Fruit fly (Drosophila melanogaster) whole organism, embryonic: ENCODE results near the gene Pex16.

Experiments
- ATbp ChIP-seq: fragments of 200-800 bp; sonication (Bioruptor generic); optimal IDR thresholded peaks from 2 replicates; lab custom pipeline; 2017; ENCODE audit warnings: missing biosample characterization, mild to moderate bottlenecking, missing genetic modification characterization, missing genetic modification reagents
- Abd-B ChIP-seq: fragments of 200-800 bp; sonication (Bioruptor generic); optimal IDR thresholded peaks from 2 replicates; lab custom pipeline; 2018; ENCODE audit warnings: missing biosample characterization, mild to moderate bottlenecking, missing genetic modification characterization, moderate library complexity
- Asciz ChIP-seq: fragments of 200-800 bp; sonication (Bioruptor generic); optimal IDR thresholded peaks from 2 replicates; lab custom pipeline; 2017; ENCODE audit warnings: missing biosample characterization, mild to moderate bottlenecking, missing genetic modification characterization, missing genetic modification reagents
- Atf3 ChIP-seq: fragments of 200-800 bp; sonication (Bioruptor generic); optimal IDR thresholded peaks from 3 replicates; lab custom pipeline; 2016; ENCODE audit warnings: missing biosample characterization, missing genetic modification characterization
- Awh ChIP-seq: fragments of 200-800 bp; sonication (Bioruptor generic); IDR thresholded peaks from 2 replicates; pipeline ENCODE4, ENCODE4 v1.3.6; 2022; ENCODE audit warnings: missing biosample characterization, missing genetic modification characterization
- Bgb ChIP-seq: fragments of 200-800 bp; sonication (Bioruptor generic); IDR thresholded peaks from 2 replicates; pipeline ENCODE4 v1.3.6; 2022; ENCODE audit warnings: missing biosample characterization, missing genetic modification characterization; ENCODE audit not compliant: partially characterized antibody
- BtbVII ChIP-seq: fragments of 200-800 bp; sonication (Bioruptor generic); optimal IDR thresholded peaks from 3 replicates; lab custom pipeline; 2017; ENCODE audit warnings: missing biosample characterization, mild to moderate bottlenecking, missing genetic modification characterization
- CG10209 ChIP-seq: fragments of 200-800 bp; sonication (Bioruptor generic); optimal IDR thresholded peaks from 3 replicates; lab custom pipeline; 2017; ENCODE audit warnings: missing biosample characterization, mild to moderate bottlenecking, missing genetic modification characterization, missing genetic modification reagents
- CG10431 ChIP-seq: fragments of 200-800 bp; sonication (Bioruptor generic); optimal IDR thresholded peaks from 3 replicates; lab custom pipeline; 2018; ENCODE audit warnings: missing biosample characterization, mild to moderate bottlenecking, missing genetic modification characterization
- CG10565 ChIP-seq: fragments of 200-800 bp; sonication (Bioruptor generic); optimal IDR thresholded peaks from 3 replicates; lab custom pipeline; 2016; ENCODE audit warnings: missing biosample characterization, mild to moderate bottlenecking, missing genetic modification characterization
- CG10979 ChIP-seq: fragments of 200-800 bp; sonication (Bioruptor generic); optimal IDR thresholded peaks from 2 replicates; lab custom pipeline; 2018; ENCODE audit warnings: missing biosample characterization, mild to moderate bottlenecking, missing genetic modification characterization, moderate library complexity
- CG11723 ChIP-seq: fragments of 200-800 bp; sonication (Bioruptor generic); optimal IDR thresholded peaks from 2 replicates; lab custom pipeline; 2017; ENCODE audit warnings: missing biosample characterization, mild to moderate bottlenecking, missing genetic modification characterization
- CG12071 ChIP-seq: fragments of 200-800 bp; sonication (Bioruptor generic); optimal IDR thresholded peaks from 3 replicates; lab custom pipeline; 2018; ENCODE audit warnings: missing biosample characterization, mild to moderate bottlenecking, missing genetic modification characterization
- CG13424 ChIP-seq: fragments of 200-800 bp; sonication (Bioruptor generic); optimal IDR thresholded peaks from 2 replicates; lab custom pipeline; 2019; ENCODE audit warnings: missing biosample characterization, mild to moderate bottlenecking, missing genetic modification characterization, moderate library complexity
- CG15479 ChIP-seq: fragments of 200-800 bp; sonication (Bioruptor generic); optimal IDR thresholded peaks from 3 replicates; lab custom pipeline; 2019; ENCODE audit warnings: missing biosample characterization, mild to moderate bottlenecking, missing genetic modification characterization, moderate library complexity
- CG15514 ChIP-seq: fragments of 200-800 bp; sonication (Bioruptor generic); optimal IDR thresholded peaks from 3 replicates; lab custom pipeline; 2017; ENCODE audit warnings: missing biosample characterization, missing genetic modification characterization, mild to moderate bottlenecking, moderate library complexity, missing genetic modification reagents
- CG17328 ChIP-seq: fragments of 200-800 bp; sonication (Bioruptor generic); IDR thresholded peaks from 2 replicates; pipeline ENCODE4 v1.3.6; 2022; ENCODE audit warnings: missing biosample characterization, missing genetic modification characterization
- CG30431 ChIP-seq: fragments of 200-800 bp; sonication (Bioruptor generic); optimal IDR thresholded peaks from 2 replicates; lab custom pipeline; 2017; ENCODE audit warnings: missing biosample characterization, missing genetic modification characterization
- CG31224 ChIP-seq: fragments of 200-800 bp; sonication (Bioruptor generic); IDR thresholded peaks from 2 replicates; pipeline ENCODE4 v1.3.6; 2022; ENCODE audit warnings: missing biosample characterization, missing genetic modification characterization
- CG32772 ChIP-seq: fragments of 200-800 bp; sonication (Bioruptor generic); IDR thresholded peaks from 2 replicates; pipeline ENCODE4 v1.3.6; 2022; ENCODE audit warnings: missing biosample characterization, missing genetic modification characterization
- CG3838 ChIP-seq: fragments of 200-800 bp; sonication (Bioruptor generic); optimal IDR thresholded peaks from 3 replicates; lab custom pipeline; 2016; ENCODE audit warnings: missing biosample characterization, missing genetic modification characterization
- CG3847 ChIP-seq: fragments of 200-800 bp; sonication (Bioruptor generic); IDR thresholded peaks from 2 replicates; pipeline ENCODE4 v1.3.6; 2022; ENCODE audit warnings: missing biosample characterization, missing genetic modification characterization
- CG7271 ChIP-seq: fragments of 200-800 bp; sonication (Bioruptor generic); optimal IDR thresholded peaks from 2 replicates; lab custom pipeline; 2018; ENCODE audit warnings: missing biosample characterization, mild to moderate bottlenecking, missing genetic modification characterization, moderate library complexity
- Dp ChIP-seq: fragments of 200-800 bp; sonication (Bioruptor generic); optimal IDR thresholded peaks from 2 replicates; lab custom pipeline; 2018; ENCODE audit warnings: missing biosample characterization, mild to moderate bottlenecking, missing genetic modification characterization, moderate library complexity
- Med ChIP-seq: fragments of 200-800 bp; sonication (Bioruptor generic); peaks from one replicate; lab custom pipeline; 2016; ENCODE audit warnings: missing biosample characterization, missing genetic modification characterization, mild to moderate bottlenecking, inconsistent platforms, moderate library complexity
- Opbp ChIP-seq: fragments of 200-800 bp; sonication (Bioruptor generic); IDR thresholded peaks from 3 replicates; pipeline ENCODE4 v1.3.6; 2022; ENCODE audit warnings: missing biosample characterization, missing genetic modification characterization; ENCODE audit not compliant: partially characterized antibody
- Rfx ChIP-seq: fragments of 200-800 bp; sonication (Bioruptor generic); IDR thresholded peaks from 2 replicates; pipeline ENCODE4 v1.3.6; 2022; ENCODE audit warnings: missing biosample characterization, missing genetic modification characterization
- Xrp1 ChIP-seq: fragments of 200-800 bp; sonication (Bioruptor generic); IDR thresholded peaks from 2 replicates; pipeline ENCODE4 v1.3.6; 2022; ENCODE audit warnings: missing biosample characterization, missing genetic modification characterization
- amos ChIP-seq: fragments of 200-800 bp; sonication (Bioruptor generic); IDR thresholded peaks from 2 replicates; pipeline ENCODE4 v1.3.6; 2022; ENCODE audit warnings: missing biosample characterization, missing genetic modification characterization; ENCODE audit not compliant: partially characterized antibody
- bowl ChIP-seq: fragments of 200-800 bp; sonication (Bioruptor generic); IDR thresholded peaks from 2 replicates; pipeline ENCODE4 v1.3.6; 2022; ENCODE audit warnings: missing biosample characterization, missing genetic modification characterization
- cg ChIP-seq: fragments of 200-800 bp; sonication (Bioruptor generic); optimal IDR thresholded peaks from 3 replicates; lab custom pipeline; 2019; ENCODE audit warnings: missing biosample characterization, mild to moderate bottlenecking, missing genetic modification characterization, moderate library complexity
- chinmo ChIP-seq: fragments of 200-800 bp; sonication (Bioruptor generic); IDR thresholded peaks from 4 replicates; pipeline ENCODE4 v1.3.6; 2022; ENCODE audit warnings: missing biosample characterization, missing genetic modification characterization; ENCODE audit not compliant: partially characterized antibody
- fd96Cb ChIP-seq: fragments of 200-800 bp; sonication (Bioruptor generic); optimal IDR thresholded peaks from 2 replicates; lab custom pipeline; 2018; ENCODE audit warnings: missing biosample characterization, mild to moderate bottlenecking, missing genetic modification characterization, moderate library complexity
- gt ChIP-seq: fragments of 200-800 bp; sonication (Bioruptor generic); IDR thresholded peaks from 2 replicates; pipeline ENCODE4 v1.3.6; 2022; ENCODE audit warnings: missing biosample characterization, missing genetic modification characterization
- h ChIP-seq: fragments of >200 bp; optimal IDR thresholded peaks from 2 replicates; lab custom pipeline; 2017
- hb ChIP-seq: fragments of 200-800 bp; sonication (Bioruptor generic); IDR thresholded peaks from 3 replicates; pipeline ENCODE4 v1.3.6; 2022; ENCODE audit warnings: missing biosample characterization, missing genetic modification characterization; ENCODE audit not compliant: partially characterized antibody
- kah ChIP-seq: fragments of 200-800 bp; sonication (Bioruptor generic); optimal IDR thresholded peaks from 2 replicates; lab custom pipeline; 2018; ENCODE audit warnings: missing biosample characterization, mild to moderate bottlenecking, missing genetic modification characterization
- klu ChIP-seq: fragments of 200-800 bp; sonication (Bioruptor generic); IDR thresholded peaks from 2 replicates; pipeline ENCODE4 v1.3.6; 2022; ENCODE audit warnings: missing biosample characterization, missing genetic modification characterization
- lmd ChIP-seq: fragments of 200-800 bp; sonication (Bioruptor generic); IDR thresholded peaks from 2 replicates; pipeline ENCODE4 v1.3.6; 2022; ENCODE audit warnings: missing biosample characterization, missing genetic modification characterization
- luna ChIP-seq: fragments of 200-800 bp; sonication (Bioruptor generic); optimal IDR thresholded peaks from 2 replicates; lab custom pipeline; 2016; ENCODE audit warnings: missing biosample characterization, missing genetic modification characterization
- nmo ChIP-seq: fragments of 200-800 bp; sonication (Bioruptor generic); optimal IDR thresholded peaks from 2 replicates; lab custom pipeline; 2018; ENCODE audit warnings: missing biosample characterization, mild to moderate bottlenecking, missing genetic modification characterization, moderate library complexity
- odd ChIP-seq: fragments of 200-800 bp; sonication (Bioruptor generic); optimal IDR thresholded peaks from 2 replicates; lab custom pipeline; 2017; ENCODE audit warnings: missing biosample characterization, mild to moderate bottlenecking, missing genetic modification characterization
- peb ChIP-seq: fragments of 200-800 bp; sonication (Bioruptor generic); IDR thresholded peaks from 2 replicates; pipeline ENCODE4 v1.3.6; 2022; ENCODE audit warnings: missing biosample characterization, missing genetic modification characterization
- pfk ChIP-seq: fragments of 200-800 bp; sonication (Bioruptor generic); optimal IDR thresholded peaks from 2 replicates; lab custom pipeline; 2018; ENCODE audit warnings: missing biosample characterization, mild to moderate bottlenecking, missing genetic modification characterization, moderate library complexity
- pnt ChIP-seq: fragments of 200-800 bp; sonication (Bioruptor generic); optimal IDR thresholded peaks from 3 replicates; lab custom pipeline; 2016; ENCODE audit warnings: missing biosample characterization, missing genetic modification characterization
- prd ChIP-seq, 3 experiments: fragments of >200 bp in 2 of 3; fragments of 200-800 bp in 1 of 3; sonication (Bioruptor generic) in 1 of 3; optimal IDR thresholded peaks in 2 of 3; IDR thresholded peaks in 1 of 3; 2 replicates in 2 of 3; 3 replicates in 1 of 3; pipeline versions ENCODE4 v1.3.6 to Lab custom; 2017 to 2022; ENCODE audit warnings: missing biosample characterization in 1 of 3, missing genetic modification characterization in 1 of 3
- sens ChIP-seq: fragments of 200-800 bp; sonication (Bioruptor generic); peaks from one replicate; lab custom pipeline; 2016; ENCODE audit warnings: missing biosample characterization, missing genetic modification characterization
- sob ChIP-seq: fragments of 200-800 bp; sonication (Bioruptor generic); IDR thresholded peaks from 2 replicates; pipeline ENCODE4 v1.3.6; 2022; ENCODE audit warnings: missing biosample characterization, missing genetic modification characterization
- zen2 ChIP-seq: fragments of 200-800 bp; sonication (Bioruptor generic); IDR thresholded peaks from 3 replicates; pipeline ENCODE4 v1.3.6; 2022; ENCODE audit warnings: missing biosample characterization, missing genetic modification characterization; ENCODE audit not compliant: partially characterized antibody

Gene Pex16

dm6 chr3L:20798325-20798846 lies 20.3 kb upstream of the Pex16 start, which contains the start of the genes CG3698 and tzn (continued):
- TF ChIP-seq prd (optimal IDR thresholded peaks at IDR 0.05; lab: Kevin White, UChicago) (no peak), prd (GFP tag; IDR thresholded peaks at IDR 0.05; lab: Robert Waterston, UW) (peak; percentile 85), Rfx (GFP tag; lab: Robert Waterston, UW) (peak; percentile 97), Dp (peak; percentile 57), Asciz (GFP tag; lab: Kevin White, UChicago) (peak; percentile 94), bowl (GFP tag; lab: Robert Waterston, UW) (peak; percentile 78), CG13424 (tag; lab: Kevin White, UChicago) (peak; percentile 78), Atf3 (GFP tag; lab: Kevin White, UChicago) (peak; percentile 45), lmd (GFP tag; lab: Robert Waterston, UW) (peak; percentile 87), CG3838 (GFP tag; lab: Kevin White, UChicago) (peak; percentile 82), CG10431 (peak; percentile 89), Awh (GFP tag; lab: Robert Waterston, UW) (peak; percentile 92), CG10979 (tag; lab: Kevin White, UChicago) (peak; percentile 87), hb (GFP tag; lab: Robert Waterston, UW) (no peak), ATbp (GFP tag; lab: Kevin White, UChicago) (peak; percentile 94), Opbp (GFP tag; lab: Robert Waterston, UW) (0 out of 3 replicates have a peak, but pooled peaks have one; percentile 9), BtbVII (GFP tag; lab: Kevin White, UChicago) (peak; percentile 89), CG10565 (GFP tag; lab: Kevin White, UChicago) (peak; percentile 75), cg (GFP tag; lab: Kevin White, UChicago) (no peak), nmo (GFP tag; lab: Kevin White, UChicago) (peak; percentile 91), CG32772 (GFP tag; lab: Robert Waterston, UW) (peak; percentile 92), kah (peak; percentile 74), Med (GFP tag; lab: Kevin White, UChicago) (peak; percentile 99), sob (peak; percentile 97), Abd-B (GFP tag; lab: Kevin White, UChicago) (peak; percentile 93), CG12071 (GFP tag; lab: Kevin White, UChicago) (peak; percentile 91), CG10209 (GFP tag; lab: Kevin White, UChicago) (peak; percentile 97), klu (GFP tag; lab: Robert Waterston, UW) (peak; percentile 80), odd (GFP tag; lab: Kevin White, UChicago) (no peak), pnt (GFP tag; lab: Kevin White, UChicago) (peak; percentile 35), CG15479 (GFP tag; lab: Kevin White, UChicago) (peak; percentile 12), Xrp1 (GFP tag; lab: Robert Waterston, UW) (peak; percentile 43; the same call in 1 of the 2 replicates), sens (GFP tag; lab: Kevin White, UChicago) (peak; percentile 92), CG17328 (GFP tag; lab: Robert Waterston, UW) (peak; percentile 95), pfk (GFP tag; lab: Kevin White, UChicago) (peak; percentile 82), h (lab: Kevin White, UChicago) (no peak), zen2 (no peak), CG30431 (peak; percentile 96), CG3847 (peak; percentile 93), CG31224 (peak; percentile 89), amos (GFP tag; lab: Robert Waterston, UW) (no peak), fd96Cb (tag; lab: Kevin White, UChicago) (peak; percentile 79), CG11723 (GFP tag; lab: Kevin White, UChicago) (peak; percentile 90), peb (peak; percentile 68), luna (GFP tag; lab: Kevin White, UChicago) (peak; percentile 43), gt (peak; percentile 89), Bgb (GFP tag; lab: Robert Waterston, UW) (no peak), CG15514 (GFP tag; lab: Kevin White, UChicago) (peak; percentile 94), chinmo (GFP tag; lab: Robert Waterston, UW) (no peak), CG7271 (tag; lab: Kevin White, UChicago) (peak; percentile 98)
